Worm (Caenorhabditis elegans): ENCODE measurements around the gene nlp-43.
A peak's percentile ranks its signal among the peaks of the same experiment; 100 is the strongest.

Gene nlp-43

ce11 chrIII:5017550-5017949 is 24.7 kb upstream of the nlp-43 start, which contains the start of gene larp-1:
Gene larp-1 (minus strand): TSS chrIII:5017650.
- TF ChIP-seq flt-1 (GFP tag; IDR thresholded peaks at IDR 0.05), result no peak
- no peak for TF ChIP-seq ref-1 (GFP tag; conservative IDR thresholded peaks at IDR 0.05)
- no peak for TF ChIP-seq T22C8.4 (GFP tag; IDR thresholded peaks at IDR 0.05)
- TF ChIP-seq tab-1 (GFP tag; IDR thresholded peaks at IDR 0.05), result no peak
- TF ChIP-seq cog-1 (tag; optimal IDR thresholded peaks at IDR 0.05), result no peak
- no peak for TF ChIP-seq med-1 (GFP tag; optimal IDR thresholded peaks at IDR 0.05; ENCODE audit: insufficient read depth)
- TF ChIP-seq ztf-29 (GFP tag; IDR thresholded peaks at IDR 0.05), result no peak
- no peak for TF ChIP-seq klf-2 (GFP tag; conservative IDR thresholded peaks at IDR 0.05)
- TF ChIP-seq ztf-23 (GFP tag; IDR thresholded peaks at IDR 0.05), result no peak

ce11 chrIII:5018116-5018689 is 24.0 kb upstream of the nlp-43 start, which contains the start of gene wip-1:
Gene wip-1 (plus strand): TSS chrIII:5018639.
- TF ChIP-seq ztf-29 (GFP tag; IDR thresholded peaks at IDR 0.05) (peak; percentile 78), tab-1 (GFP tag; IDR thresholded peaks at IDR 0.05) (peak; percentile 40; the same call in 1 of the 2 replicates), cog-1 (tag; optimal IDR thresholded peaks at IDR 0.05) (peak; percentile 91), ref-1 (GFP tag; conservative IDR thresholded peaks at IDR 0.05) (no peak), med-1 (GFP tag; optimal IDR thresholded peaks at IDR 0.05; ENCODE audit: insufficient read depth) (peak; percentile 15), klf-2 (GFP tag; conservative IDR thresholded peaks at IDR 0.05) (peak; percentile 60; the same call in 1 of the 2 replicates), ztf-23 (GFP tag; IDR thresholded peaks at IDR 0.05) (peak; percentile 100), flt-1 (GFP tag; IDR thresholded peaks at IDR 0.05) (peak; percentile 85), T22C8.4 (GFP tag; IDR thresholded peaks at IDR 0.05) (0 out of 2 replicates have a peak, but pooled peaks have one; percentile 8)

ce11 chrIII:5020924-5021323 is 21.3 kb upstream of the nlp-43 start, which contains the start of gene mdt-11:
Gene mdt-11 (plus strand): TSS chrIII:5021224.
- no peak for TF ChIP-seq cog-1 (tag; optimal IDR thresholded peaks at IDR 0.05)
- TF ChIP-seq tab-1 (GFP tag; IDR thresholded peaks at IDR 0.05), result no peak
- no peak for TF ChIP-seq T22C8.4 (GFP tag; IDR thresholded peaks at IDR 0.05)
- no peak for TF ChIP-seq ref-1 (GFP tag; conservative IDR thresholded peaks at IDR 0.05)
- no peak for TF ChIP-seq med-1 (GFP tag; optimal IDR thresholded peaks at IDR 0.05; ENCODE audit: insufficient read depth)
- TF ChIP-seq ztf-23 (GFP tag; IDR thresholded peaks at IDR 0.05), result no peak
- TF ChIP-seq ztf-29 (GFP tag; IDR thresholded peaks at IDR 0.05), result no peak
- TF ChIP-seq flt-1 (GFP tag; IDR thresholded peaks at IDR 0.05), result no peak

- TF ChIP-seq T22C8.4 (GFP tag; IDR thresholded peaks at IDR 0.05), result no peak
Observed at ce11 chrIII:5021689-5022088, 20.5 kb upstream of the nlp-43 start, which contains the start of gene R144.3. Gene R144.3 (plus strand): TSS chrIII:5021989.

ce11 chrIII:5022964-5023363 is 19.2 kb upstream of the nlp-43 start, which contains the start of gene R144.13:
Gene R144.13 (plus strand): TSS chrIII:5023264.
- no peak for TF ChIP-seq ztf-29 (GFP tag; IDR thresholded peaks at IDR 0.05)
- no peak for TF ChIP-seq ref-1 (GFP tag; conservative IDR thresholded peaks at IDR 0.05)

- TF ChIP-seq flt-1 (GFP tag; IDR thresholded peaks at IDR 0.05) (no peak), klf-2 (GFP tag; conservative IDR thresholded peaks at IDR 0.05) (no peak), tab-1 (GFP tag; IDR thresholded peaks at IDR 0.05) (no peak)
Observed at ce11 chrIII:5023642-5024041, 18.6 kb upstream of the nlp-43 start.

- no peak for TF ChIP-seq tab-1 (GFP tag; IDR thresholded peaks at IDR 0.05)
- no peak for TF ChIP-seq klf-2 (GFP tag; conservative IDR thresholded peaks at IDR 0.05)
- peak; percentile 91 for TF ChIP-seq T22C8.4 (GFP tag; IDR thresholded peaks at IDR 0.05)
- peak; percentile 80 for TF ChIP-seq ztf-23 (GFP tag; IDR thresholded peaks at IDR 0.05)
- peak; percentile 22 for TF ChIP-seq cog-1 (tag; optimal IDR thresholded peaks at IDR 0.05)
- TF ChIP-seq ref-1 (GFP tag; conservative IDR thresholded peaks at IDR 0.05), result no peak
- TF ChIP-seq flt-1 (GFP tag; IDR thresholded peaks at IDR 0.05), result no peak
- peak; percentile 11 for TF ChIP-seq med-1 (GFP tag; optimal IDR thresholded peaks at IDR 0.05; ENCODE audit: insufficient read depth)
Observed at ce11 chrIII:5024393-5024964, 17.7 kb upstream of the nlp-43 start, which contains the start of gene pcf-11. Gene pcf-11 (plus strand): TSS chrIII:5024914.

- no peak for TF ChIP-seq tab-1 (GFP tag; IDR thresholded peaks at IDR 0.05)
- TF ChIP-seq ref-1 (GFP tag; conservative IDR thresholded peaks at IDR 0.05), result no peak
- no peak for TF ChIP-seq T22C8.4 (GFP tag; IDR thresholded peaks at IDR 0.05)
- no peak for TF ChIP-seq flt-1 (GFP tag; IDR thresholded peaks at IDR 0.05)
- no peak; the same call in 1 of the 2 replicates for TF ChIP-seq ztf-23 (GFP tag; IDR thresholded peaks at IDR 0.05)
- no peak for TF ChIP-seq klf-2 (GFP tag; conservative IDR thresholded peaks at IDR 0.05)
- no peak for TF ChIP-seq ztf-29 (GFP tag; IDR thresholded peaks at IDR 0.05)
- no peak for TF ChIP-seq med-1 (GFP tag; optimal IDR thresholded peaks at IDR 0.05; ENCODE audit: insufficient read depth)
- TF ChIP-seq cog-1 (tag; optimal IDR thresholded peaks at IDR 0.05), result no peak
Observed at ce11 chrIII:5025136-5025629, 17.0 kb upstream of the nlp-43 start.

- TF ChIP-seq klf-2 (GFP tag; conservative IDR thresholded peaks at IDR 0.05) (no peak), T22C8.4 (GFP tag; IDR thresholded peaks at IDR 0.05) (no peak), ref-1 (GFP tag; conservative IDR thresholded peaks at IDR 0.05) (no peak), cog-1 (tag; optimal IDR thresholded peaks at IDR 0.05) (no peak), tab-1 (GFP tag; IDR thresholded peaks at IDR 0.05) (no peak), med-1 (GFP tag; optimal IDR thresholded peaks at IDR 0.05; ENCODE audit: insufficient read depth) (no peak), ztf-23 (GFP tag; IDR thresholded peaks at IDR 0.05) (no peak), flt-1 (GFP tag; IDR thresholded peaks at IDR 0.05) (no peak), ztf-29 (GFP tag; IDR thresholded peaks at IDR 0.05) (no peak)
Observed at ce11 chrIII:5026366-5026765, 15.8 kb upstream of the nlp-43 start.

- TF ChIP-seq med-1 (GFP tag; optimal IDR thresholded peaks at IDR 0.05; ENCODE audit: insufficient read depth), result no peak
- no peak for TF ChIP-seq ztf-29 (GFP tag; IDR thresholded peaks at IDR 0.05)
- TF ChIP-seq klf-2 (GFP tag; conservative IDR thresholded peaks at IDR 0.05), result no peak
- no peak for TF ChIP-seq ref-1 (GFP tag; conservative IDR thresholded peaks at IDR 0.05)
- no peak for TF ChIP-seq T22C8.4 (GFP tag; IDR thresholded peaks at IDR 0.05)
- TF ChIP-seq tab-1 (GFP tag; IDR thresholded peaks at IDR 0.05), result no peak
- no peak for TF ChIP-seq flt-1 (GFP tag; IDR thresholded peaks at IDR 0.05)
- no peak for TF ChIP-seq cog-1 (tag; optimal IDR thresholded peaks at IDR 0.05)
- no peak for TF ChIP-seq ztf-23 (GFP tag; IDR thresholded peaks at IDR 0.05)
Observed at ce11 chrIII:5027219-5027618, 15.0 kb upstream of the nlp-43 start.
